Fruit fly (Drosophila melanogaster) whole organism, adult: Measurements from ENCODE around the gene Rab39.
A peak's percentile ranks its signal among the peaks of the same experiment; 100 is the strongest.

Experiments
- CG11617 ChIP-seq: fragments of 200-800 bp; sonication (Bioruptor generic); optimal IDR thresholded peaks from 2 replicates; lab custom pipeline; 2017; ENCODE audit warnings: mild to moderate bottlenecking, missing biosample characterization, missing genetic modification reagents, missing genetic modification characterization
- CG12768 ChIP-seq: fragments of 200-800 bp; sonication (Bioruptor generic); optimal IDR thresholded peaks from 2 replicates; lab custom pipeline; 2017; ENCODE audit warnings: missing biosample characterization, missing genetic modification characterization, mild to moderate bottlenecking, moderate library complexity, missing genetic modification reagents
- CG14711 ChIP-seq: fragments of 200-800 bp; sonication (Bioruptor generic); optimal IDR thresholded peaks from 2 replicates; lab custom pipeline; 2018; ENCODE audit warnings: missing biosample characterization, mild to moderate bottlenecking, missing genetic modification characterization, moderate library complexity
- CG1620 ChIP-seq: fragments of 200-800 bp; sonication (Bioruptor generic); optimal IDR thresholded peaks from 2 replicates; lab custom pipeline; 2016; ENCODE audit warnings: missing biosample characterization, missing genetic modification characterization
- CG33017 ChIP-seq: fragments of 200-800 bp; sonication (Bioruptor generic); optimal IDR thresholded peaks from 2 replicates; lab custom pipeline; 2018; ENCODE audit warnings: missing biosample characterization, mild to moderate bottlenecking, missing genetic modification characterization, moderate library complexity
- CG5204 ChIP-seq: fragments of 200-800 bp; sonication (Bioruptor generic); optimal IDR thresholded peaks from 2 replicates; lab custom pipeline; 2016; ENCODE audit warnings: missing biosample characterization, missing genetic modification characterization
- CG7045 ChIP-seq: fragments of 200-800 bp; sonication (Bioruptor generic); optimal IDR thresholded peaks from 2 replicates; lab custom pipeline; 2017; ENCODE audit warnings: missing biosample characterization, mild to moderate bottlenecking, missing genetic modification characterization
- CG7101 ChIP-seq: fragments of 200-800 bp; sonication (Bioruptor generic); optimal IDR thresholded peaks from 2 replicates; lab custom pipeline; 2018; ENCODE audit warnings: missing biosample characterization, mild to moderate bottlenecking, missing genetic modification characterization, moderate library complexity
- Clk ChIP-seq: fragments of 200-800 bp; sonication (Bioruptor generic); optimal IDR thresholded peaks from 2 replicates; lab custom pipeline; 2017; ENCODE audit warnings: missing biosample characterization, missing genetic modification characterization
- Crg-1 ChIP-seq: fragments of 200-800 bp; sonication (Bioruptor generic); optimal IDR thresholded peaks from 2 replicates; lab custom pipeline; 2016; ENCODE audit warnings: missing biosample characterization, missing genetic modification characterization
- Hr96 ChIP-seq: fragments of 200-800 bp; sonication (Bioruptor generic); optimal IDR thresholded peaks from 2 replicates; lab custom pipeline; 2016; ENCODE audit warnings: missing biosample characterization, missing genetic modification characterization
- Mnt ChIP-seq: fragments of 200-800 bp; sonication (Bioruptor generic); optimal IDR thresholded peaks from 2 replicates; lab custom pipeline; 2016; ENCODE audit warnings: missing biosample characterization, mild to moderate bottlenecking, missing genetic modification characterization
- bab1 ChIP-seq: fragments of 200-800 bp; sonication (Bioruptor generic); optimal IDR thresholded peaks from 3 replicates; lab custom pipeline; 2019; ENCODE audit warnings: missing biosample characterization, mild to moderate bottlenecking, missing genetic modification characterization, moderate library complexity
- cic ChIP-seq: fragments of 200-800 bp; sonication (Bioruptor generic); optimal IDR thresholded peaks from 2 replicates; lab custom pipeline; 2017; ENCODE audit warnings: missing biosample characterization, mild to moderate bottlenecking, missing genetic modification characterization, moderate library complexity
- cnc ChIP-seq, 2 experiments: fragments of >200 bp; optimal IDR thresholded peaks; 2 replicates each; lab custom pipeline; 2017
- kay ChIP-seq: fragments of 200-800 bp; sonication (Bioruptor generic); peaks from one replicate; lab custom pipeline; 2016; ENCODE audit warnings: missing biosample characterization, missing genetic modification characterization, borderline replicate concordance
- ovo ChIP-seq: fragments of 200-800 bp; sonication (Bioruptor generic); optimal IDR thresholded peaks from 2 replicates; lab custom pipeline; 2016; ENCODE audit warnings: missing biosample characterization, missing genetic modification characterization
- pad ChIP-seq: fragments of 200-800 bp; sonication (Bioruptor generic); optimal IDR thresholded peaks from 3 replicates; lab custom pipeline; 2017; ENCODE audit warnings: missing biosample characterization, missing genetic modification characterization, mild to moderate bottlenecking, moderate library complexity, missing genetic modification reagents
- tj ChIP-seq: fragments of 200-800 bp; sonication (Bioruptor generic); optimal IDR thresholded peaks from 3 replicates; lab custom pipeline; 2017; ENCODE audit warnings: missing biosample characterization, mild to moderate bottlenecking, missing genetic modification characterization, moderate library complexity
- toe ChIP-seq: fragments of 200-800 bp; sonication (Bioruptor generic); optimal IDR thresholded peaks from 2 replicates; lab custom pipeline; 2016; ENCODE audit warnings: missing biosample characterization, missing genetic modification characterization

The Rab39 gene

DNA sequence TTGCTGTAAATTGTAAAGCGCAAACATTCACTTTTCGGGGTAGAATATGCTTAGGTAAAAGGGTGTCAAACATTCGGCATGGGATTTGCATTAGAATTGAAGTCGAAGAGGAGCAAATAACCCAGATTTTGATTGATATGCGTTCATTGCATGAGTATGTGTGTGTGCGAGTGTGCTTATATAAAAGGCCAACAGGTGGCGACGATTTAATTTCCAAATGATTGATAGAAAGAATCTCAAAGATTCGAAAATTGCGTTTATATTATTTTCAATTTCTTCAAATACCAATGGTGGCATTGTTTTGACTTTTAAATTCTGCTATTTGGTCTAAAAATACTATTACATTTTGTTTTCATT, 30.9 kb upstream of the Rab39 start:
- TF ChIP-seq bab1 (GFP tag; lab: Kevin White, UChicago) (no peak), CG7045 (GFP tag; lab: Kevin White, UChicago) (no peak), ovo (no peak), cnc (optimal IDR thresholded peaks at IDR 0.05; lab: Kevin White, UChicago) (no peak), CG14711 (tag; lab: Kevin White, UChicago) (no peak), Mnt (GFP tag; lab: Kevin White, UChicago) (no peak), Clk (no peak)

DNA sequence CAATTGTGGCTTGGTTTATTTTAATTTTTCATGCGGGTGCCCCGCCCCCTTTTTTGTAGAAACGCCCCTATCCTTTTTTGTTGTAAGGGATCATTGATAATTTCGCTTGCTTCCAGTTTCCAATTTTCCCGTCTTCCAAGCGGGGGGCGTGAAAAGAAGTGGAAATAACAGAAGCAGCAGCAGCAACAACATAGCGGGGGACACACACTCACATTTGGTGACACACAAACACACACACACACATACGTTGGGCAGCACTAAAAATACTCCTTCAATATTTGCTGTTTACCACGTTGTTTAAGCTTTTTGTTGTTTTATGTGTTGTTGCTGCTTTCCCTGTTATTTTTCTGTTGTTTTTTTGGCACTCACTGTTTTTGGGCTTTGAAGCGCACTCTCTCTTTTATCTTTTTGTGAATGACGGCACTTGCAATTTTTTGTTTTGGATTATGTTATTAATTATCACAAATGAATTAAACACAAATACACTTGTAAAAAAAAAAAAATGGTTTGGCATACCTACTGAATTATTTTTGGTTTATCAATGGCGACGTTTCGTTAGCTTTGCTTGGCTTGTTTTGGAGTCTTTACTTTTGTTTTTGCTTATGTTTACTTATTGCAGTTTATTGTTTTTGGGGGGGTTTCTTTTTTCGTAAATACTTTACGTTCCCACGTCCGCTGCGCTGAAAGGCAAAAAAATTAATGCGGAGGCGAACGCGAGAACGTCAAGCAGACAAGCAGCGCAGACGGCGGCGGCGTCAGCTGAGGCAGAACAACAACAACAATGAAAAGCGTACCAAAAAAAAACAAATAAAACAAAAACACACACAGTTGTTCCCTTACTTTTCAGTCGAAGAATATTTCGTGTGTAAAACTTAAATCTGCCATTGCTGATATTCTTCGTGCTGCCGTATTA, 30.2 kb upstream of the Rab39 start:
- TF ChIP-seq kay (GFP tag; lab: Kevin White, UChicago) (peak; percentile 42), tj (GFP tag; lab: Kevin White, UChicago) (no peak)

DNA sequence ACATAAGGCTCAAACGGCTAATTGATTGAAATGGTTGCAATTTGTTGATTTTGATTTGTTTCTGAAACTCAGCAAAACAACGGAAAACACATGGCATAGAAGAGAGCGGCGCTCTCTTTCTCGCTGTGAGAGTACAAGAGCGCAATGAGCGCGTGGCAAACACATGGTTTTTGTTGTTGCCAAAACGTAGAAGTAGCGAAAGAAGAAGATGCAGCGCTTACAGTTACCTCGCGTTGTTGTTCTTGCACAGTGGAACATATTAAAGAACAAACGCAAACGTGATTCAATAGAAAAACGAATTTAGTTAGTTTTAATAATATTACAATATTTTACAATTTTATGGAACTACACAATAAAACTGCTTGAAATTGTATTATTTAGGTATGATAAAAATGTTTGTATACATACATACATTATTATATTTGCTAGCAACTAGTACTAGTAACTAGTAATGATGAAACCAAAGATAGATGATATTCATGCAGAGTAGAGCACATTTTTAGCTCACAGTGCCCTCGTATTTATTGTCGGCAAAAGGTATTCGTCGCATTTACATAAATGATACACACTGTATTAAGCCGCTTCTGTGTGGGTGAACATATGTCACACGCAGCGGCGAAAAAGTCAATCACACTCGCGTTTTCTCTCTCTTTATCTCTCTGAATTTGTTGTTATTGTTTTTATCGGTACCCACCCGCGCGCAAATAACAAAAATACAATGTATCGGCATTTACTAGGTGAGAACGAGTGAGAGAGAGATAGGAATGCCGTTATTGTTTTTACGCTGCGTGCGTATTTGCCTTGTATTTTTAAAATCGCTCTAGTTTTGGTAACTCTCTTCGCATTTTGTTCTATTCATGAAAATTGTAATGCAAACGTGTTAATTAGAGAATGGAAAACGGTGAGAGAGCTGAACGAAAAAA, 29.3 kb upstream of the Rab39 start:
- TF ChIP-seq cic (GFP tag; lab: Kevin White, UChicago), result peak; percentile 42
- peak; percentile 96 for TF ChIP-seq CG7101 (tag; lab: Kevin White, UChicago)
- TF ChIP-seq pad (GFP tag; lab: Kevin White, UChicago), result peak; percentile 92
- peak; percentile 67 for TF ChIP-seq toe (GFP tag; lab: Kevin White, UChicago)
- TF ChIP-seq bab1 (GFP tag; lab: Kevin White, UChicago), result peak; percentile 95
- peak; percentile 83 for TF ChIP-seq tj (GFP tag; lab: Kevin White, UChicago)
- peak; percentile 93 for TF ChIP-seq kay (GFP tag; lab: Kevin White, UChicago)
- TF ChIP-seq ovo, result peak; percentile 83
- TF ChIP-seq Hr96 (GFP tag; lab: Kevin White, UChicago), result peak; percentile 85
- TF ChIP-seq cnc (optimal IDR thresholded peaks at IDR 0.05; lab: Kevin White, UChicago), result no peak
- peak; percentile 90 for TF ChIP-seq CG14711 (tag; lab: Kevin White, UChicago)
- TF ChIP-seq CG1620 (GFP tag; lab: Kevin White, UChicago), result peak; percentile 86
- peak; percentile 88 for TF ChIP-seq CG33017 (tag; lab: Kevin White, UChicago)
- TF ChIP-seq CG7045 (GFP tag; lab: Kevin White, UChicago), result peak; percentile 92
- peak; percentile 93 for TF ChIP-seq Mnt (GFP tag; lab: Kevin White, UChicago)
- peak; percentile 83 for TF ChIP-seq Clk
- TF ChIP-seq CG5204, result peak; percentile 81
- TF ChIP-seq CG11617, result peak; percentile 98
- peak; percentile 88 for TF ChIP-seq CG12768 (GFP tag; lab: Kevin White, UChicago)
- TF ChIP-seq Crg-1 (GFP tag; lab: Kevin White, UChicago), result peak; percentile 93

DNA sequence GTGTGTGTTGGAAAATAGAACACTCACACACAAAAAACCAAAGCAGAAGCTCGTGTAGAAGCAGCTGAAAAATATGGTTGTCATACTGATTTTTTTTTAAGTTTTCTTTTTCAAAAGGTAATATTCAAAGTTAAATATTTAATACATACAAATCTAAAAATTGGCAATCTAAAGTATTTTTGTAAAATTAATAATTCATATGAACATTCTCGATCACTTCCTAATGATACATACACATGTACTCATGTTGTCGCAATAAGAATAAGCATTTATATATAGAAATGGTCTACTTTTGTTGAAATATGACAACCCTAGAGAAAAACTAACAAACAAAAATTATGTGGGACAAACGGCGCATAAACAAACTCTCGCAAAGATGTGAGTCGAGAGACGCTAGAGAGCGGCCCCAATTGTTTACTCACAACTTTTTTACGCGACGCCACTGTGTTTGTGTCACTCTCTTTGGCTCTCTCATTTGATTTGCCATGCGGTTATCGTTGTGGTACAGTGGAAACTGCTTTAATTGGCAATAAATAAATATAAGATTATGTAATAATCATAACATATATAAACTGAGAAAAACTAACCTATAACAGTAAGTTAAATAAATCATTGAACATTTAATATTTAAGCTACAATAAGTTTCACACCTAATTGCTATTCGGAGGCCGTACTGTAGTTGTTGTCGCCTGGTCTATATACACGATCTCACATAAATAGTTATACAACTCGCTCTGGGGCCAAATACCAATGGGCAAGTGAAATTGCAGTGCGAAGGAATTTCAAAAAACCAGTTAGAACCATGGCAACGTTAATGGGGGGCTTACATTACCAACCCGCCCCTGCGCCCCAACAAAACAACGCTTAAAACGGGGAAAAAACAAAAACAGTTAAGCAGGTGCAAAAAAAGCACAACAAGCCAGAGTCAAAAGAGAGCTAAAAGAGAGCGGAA, 28.0 kb upstream of the Rab39 start:
- TF ChIP-seq CG1620 (GFP tag; lab: Kevin White, UChicago), result peak; percentile 96
- peak; percentile 94 for TF ChIP-seq tj (GFP tag; lab: Kevin White, UChicago)
- peak; percentile 99 for TF ChIP-seq CG33017 (tag; lab: Kevin White, UChicago)
- peak; percentile 94 for TF ChIP-seq cic (GFP tag; lab: Kevin White, UChicago)
- peak; percentile 97 for TF ChIP-seq CG14711 (tag; lab: Kevin White, UChicago)
- TF ChIP-seq Crg-1 (GFP tag; lab: Kevin White, UChicago), result peak; percentile 97
- peak; percentile 98 for TF ChIP-seq ovo
- peak; percentile 98 for TF ChIP-seq Mnt (GFP tag; lab: Kevin White, UChicago)
- TF ChIP-seq kay (GFP tag; lab: Kevin White, UChicago), result peak; percentile 88
- TF ChIP-seq cnc (optimal IDR thresholded peaks at IDR 0.05; lab: Kevin White, UChicago), result no peak
- peak; percentile 99 for TF ChIP-seq CG11617
- peak; percentile 87 for TF ChIP-seq CG5204
- peak; percentile 97 for TF ChIP-seq pad (GFP tag; lab: Kevin White, UChicago)
- TF ChIP-seq CG7045 (GFP tag; lab: Kevin White, UChicago), result peak; percentile 97
- TF ChIP-seq CG7101 (tag; lab: Kevin White, UChicago), result peak; percentile 100
- peak; percentile 94 for TF ChIP-seq Clk
- TF ChIP-seq bab1 (GFP tag; lab: Kevin White, UChicago), result peak; percentile 100
- TF ChIP-seq Hr96 (GFP tag; lab: Kevin White, UChicago), result peak; percentile 94
- peak; percentile 71 for TF ChIP-seq toe (GFP tag; lab: Kevin White, UChicago)
- TF ChIP-seq CG12768 (GFP tag; lab: Kevin White, UChicago), result peak; percentile 98
